Worm (Caenorhabditis elegans) whole organism, L3 larva: Measurements from ENCODE around the gene Y38H8A.2.

Experiments used
- R02D3.7 ChIP-seq: fragments of 150-350 bp; optimal IDR thresholded peaks from 2 replicates; lab custom pipeline; 2014; ENCODE audit warnings: missing biosample characterization, missing genetic modification characterization
- ZK546.5 ChIP-seq: sonication (generic microtip); optimal IDR thresholded peaks from 2 replicates; lab custom pipeline; 2017; ENCODE audit warnings: missing biosample characterization, missing genetic modification characterization
- aly-2 ChIP-seq: fragments of 150-350 bp; optimal IDR thresholded peaks from 2 replicates; lab custom pipeline; 2014; ENCODE audit warnings: missing biosample characterization, missing genetic modification characterization
- ama-1 ChIP-seq: fragments of 150-350 bp; optimal IDR thresholded peaks from 2 replicates; lab custom pipeline; 2018
- ceh-28 ChIP-seq: fragments of 150-350 bp; optimal IDR thresholded peaks from 2 replicates; lab custom pipeline; 2014; ENCODE audit warnings: missing biosample characterization, missing genetic modification reagents, missing genetic modification characterization
- egl-27 ChIP-seq: sonication (generic microtip); optimal IDR thresholded peaks from 4 replicates; lab custom pipeline; 2017; ENCODE audit warnings: missing biosample characterization, missing genetic modification reagents, missing genetic modification characterization
- egl-5 ChIP-seq: fragments of 150-350 bp; optimal IDR thresholded peaks from 2 replicates; lab custom pipeline; 2017; ENCODE audit warnings: missing biosample characterization, missing genetic modification reagents, missing genetic modification characterization, inconsistent platforms
- elt-1 ChIP-seq: fragments of 150-350 bp; optimal IDR thresholded peaks from 2 replicates; lab custom pipeline; 2014; ENCODE audit warnings: missing biosample characterization, missing genetic modification characterization
- elt-2 ChIP-seq: sonication (generic microtip); optimal IDR thresholded peaks from 2 replicates; lab custom pipeline; 2016; ENCODE audit warnings: missing genetic modification reagents, mild to moderate bottlenecking, missing genetic modification characterization, missing compliant biosample characterization
- eor-1 ChIP-seq, 2 experiments: fragments of 150-350 bp; optimal IDR thresholded peaks; 2 replicates each; lab custom pipeline; 2014 to 2018; ENCODE audit warnings: missing biosample characterization in 2 of 2, missing genetic modification characterization in 2 of 2
- hmg-11 ChIP-seq: sonication (generic microtip); optimal IDR thresholded peaks from 2 replicates; lab custom pipeline; 2016; ENCODE audit warnings: missing genetic modification characterization, missing compliant biosample characterization
- jun-1 ChIP-seq: fragments of 150-350 bp; optimal IDR thresholded peaks from 2 replicates; lab custom pipeline; 2014; ENCODE audit warnings: missing biosample characterization, missing genetic modification reagents, missing genetic modification characterization
- lin-15B ChIP-seq: fragments of 150-350 bp; optimal IDR thresholded peaks from 2 replicates; lab custom pipeline; 2014; ENCODE audit warnings: missing biosample characterization, missing genetic modification characterization
- mml-1 ChIP-seq: fragments of 150-350 bp; sonication (generic microtip); optimal IDR thresholded peaks from 3 replicates; lab custom pipeline; 2014; ENCODE audit warnings: missing biosample characterization, missing genetic modification characterization
- nfya-1 ChIP-seq: sonication (generic microtip); optimal IDR thresholded peaks from 2 replicates; lab custom pipeline; 2017; ENCODE audit warnings: missing genetic modification characterization, mild to moderate bottlenecking, missing compliant biosample characterization, antibody characterized with exemption, moderate library complexity; ENCODE audit not compliant: insufficient read depth
- nhr-28 ChIP-seq: fragments of 150-350 bp; optimal IDR thresholded peaks from 2 replicates; lab custom pipeline; 2014; ENCODE audit warnings: missing biosample characterization, missing genetic modification characterization
- nhr-43 ChIP-seq: sonication (generic microtip); optimal IDR thresholded peaks from 2 replicates; lab custom pipeline; 2016; ENCODE audit warnings: mild to moderate bottlenecking, missing genetic modification characterization, missing compliant biosample characterization; ENCODE audit not compliant: poor library complexity, severe bottlenecking
- nhr-67 ChIP-seq: fragments of 150-350 bp; optimal IDR thresholded peaks from 2 replicates; lab custom pipeline; 2014; ENCODE audit warnings: missing biosample characterization, missing genetic modification characterization
- nhr-77 ChIP-seq: fragments of 150-350 bp; optimal IDR thresholded peaks from 2 replicates; lab custom pipeline; 2014; ENCODE audit warnings: missing biosample characterization, missing genetic modification characterization
- pha-4 ChIP-seq: fragments of 150-350 bp; optimal IDR thresholded peaks from 2 replicates; lab custom pipeline; 2014; ENCODE audit warnings: missing biosample characterization, missing genetic modification reagents, missing genetic modification characterization
- sea-2 ChIP-seq: fragments of 150-350 bp; sonication (generic microtip); optimal IDR thresholded peaks from 4 replicates; lab custom pipeline; 2014; ENCODE audit warnings: missing biosample characterization, missing genetic modification reagents, missing genetic modification characterization
- snpc-4 ChIP-seq: fragments of 150-350 bp; optimal IDR thresholded peaks from 2 replicates; lab custom pipeline; 2014; ENCODE audit warnings: missing biosample characterization, missing genetic modification characterization
- zag-1 ChIP-seq: fragments of 150-350 bp; optimal IDR thresholded peaks from 2 replicates; lab custom pipeline; 2014; ENCODE audit warnings: missing biosample characterization, missing genetic modification characterization

Gene Y38H8A.2

ce11 chrIV:13508924-13509323 lies 34.7 kb downstream of the Y38H8A.2 start, which contains the start of gene afmd-2:
afmd-2 (plus strand) TSS chrIV:13509224.
- TF ChIP-seq egl-5 (tag; lab: Kevin White, UChicago) (no peak), pha-4 (tag; lab: Kevin White, UChicago) (peak; percentile 30)
- TF ChIP-seq, all 47 proteins: peak for 1

- TF ChIP-seq nhr-43 (tag; lab: Kevin White, UChicago) (no peak), aly-2 (tag; lab: Kevin White, UChicago) (no peak), elt-2 (tag; lab: Kevin White, UChicago) (no peak), nhr-77 (tag; lab: Kevin White, UChicago) (no peak), egl-5 (tag; lab: Kevin White, UChicago) (no peak), mml-1 (tag; lab: Kevin White, UChicago) (no peak), nhr-67 (tag; lab: Kevin White, UChicago) (no peak), sea-2 (GFP tag; lab: Kevin White, UChicago) (no peak)
These were observed 35.8 kb downstream of the Y38H8A.2 start for ce11 chrIV:13510049-13510448.

ce11 chrIV:13512112-13512569 lies 37.9 kb downstream of the Y38H8A.2 start, which contains the start of gene puf-3:
puf-3 (minus strand) TSS chrIV:13512162.
- no peak for TF ChIP-seq jun-1
- TF ChIP-seq nhr-28 (tag; lab: Kevin White, UChicago): no peak
- no peak for TF ChIP-seq eor-1 (tag; optimal IDR thresholded peaks at IDR 0.05; lab: Kevin White, UChicago)

ce11 chrIV:13513010-13513409 lies 38.8 kb downstream of the Y38H8A.2 start:
- TF ChIP-seq snpc-4 (tag; lab: Kevin White, UChicago): no peak
- peak; percentile 11 for TF ChIP-seq ama-1 (lab: Kevin White, UChicago)

- peak; percentile 68 for TF ChIP-seq pha-4 (tag; lab: Kevin White, UChicago)
- TF ChIP-seq zag-1: no peak
- peak; percentile 35 for TF ChIP-seq ceh-28
- TF ChIP-seq lin-15B: peak; percentile 8
- TF ChIP-seq elt-1 (tag; lab: Kevin White, UChicago): no peak
- TF ChIP-seq hmg-11 (tag; lab: Kevin White, UChicago): peak; percentile 71
- peak; percentile 46 for TF ChIP-seq nfya-1 (tag; lab: Kevin White, UChicago)
- no peak for TF ChIP-seq ZK546.5
- no peak for TF ChIP-seq egl-27 (tag; lab: Kevin White, UChicago)
These were observed 47.6 kb downstream of the Y38H8A.2 start, which contains the start of gene dcap-2 for ce11 chrIV:13521785-13522184. dcap-2 (minus strand) TSS chrIV:13521870.

- TF ChIP-seq R02D3.7 (no peak), nfya-1 (tag; lab: Kevin White, UChicago) (peak; percentile 87), sea-2 (GFP tag; lab: Kevin White, UChicago) (no peak)
These were observed 51.0 kb downstream of the Y38H8A.2 start for ce11 chrIV:13525223-13525622.
